Fruit fly (Drosophila melanogaster) whole organism: Measurements from ENCODE around the gene CG9106.

Source experiments
- CG8478 ChIP-seq: fragments of >200 bp; optimal IDR thresholded peaks from 2 replicates; lab custom pipeline; 2018; ENCODE audit warnings: inconsistent platforms
- Dll ChIP-seq: fragments of >200 bp; optimal IDR thresholded peaks from 2 replicates; lab custom pipeline; 2017
- EcR ChIP-seq, 2 experiments: fragments of >200 bp; optimal IDR thresholded peaks; 2 replicates each; lab custom pipeline; 2017; ENCODE audit warnings: missing biosample characterization in 2 of 2, missing genetic modification characterization in 2 of 2, missing genetic modification reagents in 2 of 2
- pan ChIP-seq: fragments of >200 bp; optimal IDR thresholded peaks from 2 replicates; lab custom pipeline; 2017
- psq ChIP-seq: fragments of >200 bp; optimal IDR thresholded peaks from 2 replicates; lab custom pipeline; 2017
- usp ChIP-seq: fragments of >200 bp; optimal IDR thresholded peaks from 2 replicates; lab custom pipeline; 2017; ENCODE audit warnings: missing biosample characterization, missing genetic modification characterization, mixed read lengths

The CG9106 gene

dm6 chrX:15272305-15272704 is at the start of gene CG9106:
Gene CG9106, minus strand, starts transcription at chrX:15272405.
- TF ChIP-seq EcR (GFP tag; optimal IDR thresholded peaks at IDR 0.05; lab: Kevin White, UChicago) (no peak), CG8478 (lab: Kevin White, UChicago) (no peak), pan (lab: Kevin White, UChicago) (no peak), Dll (no peak), usp (GFP tag; lab: Kevin White, UChicago) (no peak), psq (lab: Kevin White, UChicago) (no peak)

DNA sequence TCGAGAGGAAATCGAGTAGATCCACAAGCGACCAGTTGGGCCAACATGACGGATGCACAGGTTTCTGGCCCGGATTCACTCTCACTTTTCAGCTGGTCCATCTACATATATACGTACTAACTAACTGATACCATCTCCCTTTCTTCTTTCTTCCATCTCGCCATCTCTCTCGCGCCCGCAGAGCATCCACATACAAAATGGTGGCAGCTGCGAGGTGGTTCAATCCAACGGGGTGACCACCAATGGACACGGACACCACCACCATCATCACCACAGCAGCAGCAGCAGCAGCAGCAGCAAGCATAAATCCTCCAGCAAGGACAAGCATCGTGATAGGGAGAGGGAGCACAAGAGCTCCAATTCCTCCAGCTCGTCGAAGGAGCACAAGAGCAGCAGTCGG is 48.8 kb upstream of the CG9106 start:
- no peak for TF ChIP-seq pan (lab: Kevin White, UChicago)
- no peak for TF ChIP-seq Dll
- TF ChIP-seq usp (GFP tag; lab: Kevin White, UChicago): no peak
- TF ChIP-seq EcR (GFP tag; optimal IDR thresholded peaks at IDR 0.05; lab: Kevin White, UChicago): no peak

DNA sequence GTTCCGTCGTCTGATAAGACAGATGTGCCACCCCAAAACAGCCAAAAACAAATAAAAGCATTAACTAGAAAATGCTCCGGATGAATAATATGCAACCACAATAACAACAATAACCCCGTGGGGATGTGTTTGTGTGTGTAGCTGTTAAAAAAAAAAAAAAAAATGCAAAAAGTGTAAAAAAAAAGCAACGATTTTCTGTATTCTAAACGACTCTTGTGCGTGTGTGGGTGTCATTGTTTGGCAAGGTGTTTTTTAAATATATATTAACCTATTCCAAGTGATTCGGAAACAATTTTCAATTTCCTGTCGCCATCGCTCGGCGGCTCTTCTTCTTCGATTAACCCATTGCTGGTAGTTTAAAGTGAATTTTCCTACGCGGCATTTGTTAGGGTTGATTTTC is 48.3 kb upstream of the CG9106 start:
- no peak for TF ChIP-seq usp (GFP tag; lab: Kevin White, UChicago)
- TF ChIP-seq psq (lab: Kevin White, UChicago): no peak
- no peak for TF ChIP-seq pan (lab: Kevin White, UChicago)
- no peak for TF ChIP-seq CG8478 (lab: Kevin White, UChicago)
- TF ChIP-seq EcR (GFP tag; optimal IDR thresholded peaks at IDR 0.05; lab: Kevin White, UChicago): no peak
- TF ChIP-seq Dll: no peak

DNA sequence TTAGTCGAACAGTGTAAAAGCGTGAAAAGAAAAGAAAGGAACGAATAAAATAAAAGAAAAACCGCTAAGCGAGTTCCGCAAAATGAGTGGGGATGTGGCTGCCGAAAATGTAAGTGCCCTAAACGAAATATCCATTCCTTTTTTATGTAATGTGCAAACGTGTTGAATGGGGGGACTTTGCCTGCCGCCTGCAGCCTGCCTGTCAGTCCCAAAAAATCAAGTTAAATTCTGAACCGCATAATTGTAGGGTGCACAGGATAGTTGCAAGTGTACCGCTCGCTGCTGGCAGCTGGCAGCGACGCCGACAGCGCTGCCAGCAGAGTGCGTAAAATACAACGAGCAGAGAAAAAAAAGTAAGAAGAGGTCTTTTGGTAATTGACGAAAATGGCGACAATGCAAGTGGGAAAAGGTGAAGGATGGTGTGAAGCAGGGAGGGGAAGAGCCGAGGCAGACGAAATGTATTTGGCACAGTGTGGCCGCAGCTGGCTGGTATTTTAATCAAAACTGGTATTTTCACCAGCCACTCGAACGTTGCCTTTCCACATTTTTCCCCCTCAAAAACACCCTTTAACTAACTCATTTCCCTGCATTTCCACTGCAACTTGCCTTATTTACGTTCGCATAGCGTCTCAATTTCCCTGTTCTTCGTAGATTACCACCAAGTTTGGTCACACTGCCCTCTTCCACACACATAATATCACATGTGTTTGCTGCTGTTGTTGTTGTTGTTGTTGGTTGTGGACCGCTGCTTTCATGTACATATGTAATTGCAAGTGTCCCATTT is 47.7 kb upstream of the CG9106 start:
- TF ChIP-seq CG8478 (lab: Kevin White, UChicago) (no peak), pan (lab: Kevin White, UChicago) (no peak), EcR (GFP tag; optimal IDR thresholded peaks at IDR 0.05; lab: Kevin White, UChicago) (no peak), psq (lab: Kevin White, UChicago) (no peak)

DNA sequence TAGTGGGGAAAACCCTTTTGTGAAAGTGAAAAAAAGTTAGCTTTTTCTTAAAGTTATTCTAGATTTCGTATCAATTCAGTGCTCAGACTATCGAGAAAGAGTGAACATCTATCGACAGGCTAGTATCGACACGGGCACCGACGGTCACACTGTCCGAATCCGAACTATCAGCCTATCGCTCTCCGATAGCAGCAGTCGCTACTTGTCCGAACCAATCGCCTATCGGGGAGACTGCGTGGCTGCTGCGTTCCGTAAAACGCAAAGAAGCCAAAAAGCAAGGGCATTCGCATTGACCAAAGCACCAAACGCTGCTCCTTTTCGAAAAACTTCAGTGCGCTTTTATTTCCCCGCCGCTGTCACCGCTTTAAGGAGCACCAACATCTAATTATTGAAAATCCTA is 47.1 kb upstream of the CG9106 start, which contains the start of gene Top1:
Top1 (plus strand) TSS at position 190 of the 400 bp plus-strand sequence.
- TF ChIP-seq CG8478 (lab: Kevin White, UChicago) (no peak), usp (GFP tag; lab: Kevin White, UChicago) (no peak)

DNA sequence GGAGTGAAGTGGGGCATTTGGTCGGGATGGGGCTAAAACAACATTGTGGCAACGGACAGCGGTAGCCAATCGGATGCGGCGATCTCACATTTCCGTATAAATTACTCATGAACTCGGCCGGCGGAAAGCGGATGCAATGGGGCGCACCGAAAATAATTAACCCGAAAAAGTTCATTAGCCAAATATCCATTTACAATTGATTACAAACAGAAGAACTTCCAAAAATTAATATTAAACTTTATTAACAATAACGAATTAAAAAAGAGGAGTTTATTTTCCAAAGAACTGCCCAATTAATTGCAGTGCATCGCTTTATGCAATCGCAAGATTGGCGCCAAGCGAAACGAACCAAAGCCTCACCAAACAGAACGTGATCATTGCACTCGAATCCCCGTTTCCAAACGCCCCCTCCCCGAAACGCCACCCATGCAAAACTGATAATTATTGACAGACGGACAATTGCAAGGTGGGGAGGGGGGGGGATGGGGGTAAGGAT is 41.7 kb upstream of the CG9106 start:
- no peak for TF ChIP-seq pan (lab: Kevin White, UChicago)

- TF ChIP-seq Dll (no peak), EcR (GFP tag; optimal IDR thresholded peaks at IDR 0.05; lab: Kevin White, UChicago) (no peak), psq (lab: Kevin White, UChicago) (no peak), pan (lab: Kevin White, UChicago) (no peak), usp (GFP tag; lab: Kevin White, UChicago) (no peak), CG8478 (lab: Kevin White, UChicago) (no peak)
These were observed 41.2 kb upstream of the CG9106 start for dm6 chrX:15313389-15313788.

- no peak for TF ChIP-seq CG8478 (lab: Kevin White, UChicago)
- TF ChIP-seq Dll: no peak
- no peak for TF ChIP-seq psq (lab: Kevin White, UChicago)
- TF ChIP-seq usp (GFP tag; lab: Kevin White, UChicago): no peak
- no peak for TF ChIP-seq pan (lab: Kevin White, UChicago)
These were observed 40.6 kb upstream of the CG9106 start for dm6 chrX:15312882-15313154.

DNA sequence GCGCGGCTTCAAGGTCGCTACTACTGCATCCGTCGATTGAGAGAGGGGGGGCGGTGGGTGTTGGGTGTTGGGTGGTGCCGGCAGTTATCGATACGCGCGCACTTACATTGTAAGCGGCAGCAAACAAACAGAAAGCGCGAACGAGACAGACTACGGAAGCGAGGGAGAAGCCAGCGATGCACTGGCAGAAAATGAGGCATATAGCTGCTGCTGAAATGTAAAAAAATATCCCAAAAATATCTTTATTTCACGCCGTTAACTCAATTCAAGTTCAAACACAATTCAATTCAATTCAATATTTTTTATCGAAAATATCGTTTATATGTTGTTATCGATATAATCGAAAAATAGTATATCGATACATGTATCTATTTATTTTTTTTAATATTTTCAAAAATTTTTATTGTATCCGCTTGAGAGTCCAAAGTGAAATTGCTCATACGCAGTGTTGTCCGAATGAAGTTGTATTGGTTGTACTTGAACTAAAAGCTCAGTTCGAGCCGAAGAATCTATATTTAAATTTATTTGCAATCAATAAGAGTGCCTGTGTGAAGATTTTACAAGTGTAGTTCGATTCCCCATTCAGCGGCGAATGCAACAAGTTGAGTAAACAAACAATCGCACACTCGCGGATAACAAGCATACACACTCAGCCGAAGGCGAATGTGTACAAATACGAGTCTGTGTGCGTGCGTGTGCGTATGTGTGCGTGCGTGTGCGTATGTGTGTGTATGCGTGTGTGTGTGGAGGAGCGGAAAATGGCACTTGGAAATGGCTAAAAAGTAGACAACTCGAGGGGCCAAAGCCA is 40.1 kb upstream of the CG9106 start:
- TF ChIP-seq Dll: no peak
- TF ChIP-seq usp (GFP tag; lab: Kevin White, UChicago): no peak
- TF ChIP-seq psq (lab: Kevin White, UChicago): no peak
- TF ChIP-seq pan (lab: Kevin White, UChicago): peak; percentile 58

DNA sequence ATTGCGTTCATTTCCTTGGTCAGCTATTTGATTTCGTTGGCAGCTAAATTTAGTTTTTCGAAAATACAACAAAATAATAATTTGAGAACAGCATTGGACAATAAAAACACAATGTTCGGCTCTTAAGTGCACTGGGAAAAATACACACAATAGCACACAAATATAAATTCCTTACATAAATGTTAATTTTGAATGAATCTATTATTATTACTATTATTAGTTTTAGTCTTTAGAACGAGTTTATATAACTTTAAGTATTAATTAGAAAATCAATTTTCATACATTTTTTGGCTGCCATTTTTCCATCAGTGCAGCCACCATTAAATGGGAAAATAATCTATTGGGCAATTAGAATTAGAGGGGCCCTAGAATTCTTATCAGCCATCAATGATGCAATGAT is 37.7 kb upstream of the CG9106 start:
- TF ChIP-seq Dll: no peak
- TF ChIP-seq usp (GFP tag; lab: Kevin White, UChicago): no peak
- TF ChIP-seq pan (lab: Kevin White, UChicago): no peak
- TF ChIP-seq EcR (GFP tag; optimal IDR thresholded peaks at IDR 0.05; lab: Kevin White, UChicago): no peak
- no peak for TF ChIP-seq CG8478 (lab: Kevin White, UChicago)
- TF ChIP-seq psq (lab: Kevin White, UChicago): no peak

dm6 chrX:15308456-15308954 is 36.3 kb upstream of the CG9106 start:
- TF ChIP-seq CG8478 (lab: Kevin White, UChicago): no peak

dm6 chrX:15307485-15308138 is 35.4 kb upstream of the CG9106 start:
- no peak for TF ChIP-seq pan (lab: Kevin White, UChicago)
- TF ChIP-seq CG8478 (lab: Kevin White, UChicago): no peak
- TF ChIP-seq EcR (GFP tag; optimal IDR thresholded peaks at IDR 0.05; lab: Kevin White, UChicago): no peak
- TF ChIP-seq usp (GFP tag; lab: Kevin White, UChicago): no peak
- no peak for TF ChIP-seq Dll
- no peak for TF ChIP-seq psq (lab: Kevin White, UChicago)
